Worm (Caenorhabditis elegans): ENCODE data around the gene ostf-4.

ostf-4 gene

DNA sequence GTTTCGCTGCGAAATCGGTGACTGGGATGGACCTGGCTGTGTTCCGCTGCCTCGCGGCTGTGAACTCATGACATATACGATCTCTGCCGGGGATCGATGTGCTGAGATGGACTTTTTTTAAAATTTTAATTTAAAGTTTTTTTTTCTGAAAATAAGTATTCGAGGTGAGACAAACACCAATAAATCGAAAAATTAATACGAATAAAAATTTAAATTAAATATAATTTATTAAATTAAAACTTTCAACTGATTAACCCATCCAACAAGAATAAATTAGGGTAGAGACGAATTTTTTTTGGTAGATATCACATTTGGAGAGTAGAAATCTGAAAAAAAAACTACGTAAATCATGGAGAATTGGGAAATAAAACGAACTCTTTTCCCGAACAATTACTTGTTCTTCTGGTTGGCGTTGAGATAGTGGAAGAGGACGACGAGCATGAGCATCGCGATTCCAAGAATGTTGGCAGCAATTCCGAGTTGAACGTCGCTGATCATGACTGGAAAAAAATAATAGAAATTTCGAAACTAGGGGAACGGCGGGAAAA, at the start of gene ostf-4, which contains the start of gene unc-50:
Gene ostf-4, minus strand, starts transcription at position 498 of the 548 bp plus-strand sequence.
Gene unc-50, minus strand, starts transcription at position 101 of the 548 bp plus-strand sequence.
- no peak for TF ChIP-seq tra-1 (GFP tag; IDR thresholded peaks at IDR 0.05)
- TF ChIP-seq egl-43 (GFP tag; IDR thresholded peaks at IDR 0.05): no peak

ce11 chrIII:10367355-10367909, 49.1 kb upstream of the ostf-4 start:
- TF ChIP-seq hlh-30 (tag; optimal IDR thresholded peaks at IDR 0.05; ENCODE audit: insufficient read depth) (peak; percentile 38), Y105C5A.15 (GFP tag; IDR thresholded peaks at IDR 0.05) (no peak), nhr-42 (GFP tag; IDR thresholded peaks at IDR 0.05) (no peak), nhr-48 (tag; optimal IDR thresholded peaks at IDR 0.05) (no peak), mdl-1 (tag; optimal IDR thresholded peaks at IDR 0.05) (peak in 1 of 2 experiments; percentile 21), jun-1 (tag; optimal IDR thresholded peaks at IDR 0.05) (no peak), zfp-3 (GFP tag; conservative IDR thresholded peaks at IDR 0.05) (no peak), egl-43 (GFP tag; IDR thresholded peaks at IDR 0.05) (no peak), mdt-29 (GFP tag; IDR thresholded peaks at IDR 0.05) (no peak), aly-2 (tag; optimal IDR thresholded peaks at IDR 0.05) (no peak), aha-1 (tag) (peak; percentile 78), F10B5.3 (tag; optimal IDR thresholded peaks at IDR 0.05) (no peak), ztf-7 (tag; optimal IDR thresholded peaks at IDR 0.05) (no peak), lir-3 (tag; optimal IDR thresholded peaks at IDR 0.05) (no peak), set-16 (GFP tag; IDR thresholded peaks at IDR 0.05) (peak; percentile 24; the same call in 1 of the 2 replicates), T20F7.1 (GFP tag; optimal IDR thresholded peaks at IDR 0.05) (no peak), ceh-28 (tag; optimal IDR thresholded peaks at IDR 0.05) (peak; percentile 57), lsy-2 (tag; optimal IDR thresholded peaks at IDR 0.05) (peak in 1 of 2 experiments; percentile 10), lin-13 (GFP tag; optimal IDR thresholded peaks at IDR 0.05) (no peak), unc-130 (GFP tag; optimal IDR thresholded peaks at IDR 0.05) (no peak), fkh-10 (GFP tag; optimal IDR thresholded peaks at IDR 0.05) (peak; percentile 33), gei-8 (GFP tag; optimal IDR thresholded peaks at IDR 0.05) (no peak), lim-7 (GFP tag; IDR thresholded peaks at IDR 0.05) (no peak), lin-38 (GFP tag; IDR thresholded peaks at IDR 0.05) (no peak), hmg-1.1 (GFP tag; IDR thresholded peaks at IDR 0.05) (0 out of 2 replicates have a peak, but pooled peaks have one; percentile 33), nhr-28 (tag; optimal IDR thresholded peaks at IDR 0.05) (no peak), unc-62 (GFP tag; optimal IDR thresholded peaks at IDR 0.05 in 1 of 2) (peak in 1 of 2 experiments; percentile 62), unc-62 (tag; optimal IDR thresholded peaks at IDR 0.05) (no peak), rbr-2 (tag; optimal IDR thresholded peaks at IDR 0.05) (peak; percentile 15), ZK337.2 (GFP tag; IDR thresholded peaks at IDR 0.05) (no peak), ZK546.5 (tag; optimal IDR thresholded peaks at IDR 0.05) (no peak)

DNA sequence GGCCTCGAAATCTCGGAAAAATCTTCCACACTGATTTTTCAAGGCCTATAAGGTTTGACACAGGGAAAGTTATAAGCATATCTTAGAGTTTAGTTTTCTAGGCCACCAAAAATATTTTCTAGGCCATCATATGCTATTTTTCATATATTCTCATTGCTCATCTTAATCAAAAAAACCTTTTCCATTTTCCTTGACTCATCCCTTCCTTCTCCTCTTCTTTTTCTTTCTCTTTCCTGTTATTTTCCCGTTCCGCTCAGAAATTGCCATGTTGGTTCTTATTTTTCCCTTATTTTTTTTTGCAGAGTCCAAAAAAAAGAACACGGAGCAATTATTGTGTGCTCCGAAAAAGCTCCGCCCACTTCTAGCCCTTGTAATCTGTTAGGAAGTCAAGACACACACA, 46.3 kb upstream of the ostf-4 start, which contains the start of gene tbc-8:
Gene tbc-8, plus strand, starts transcription at position 301 of the 400 bp plus-strand sequence.
- TF ChIP-seq fkh-10 (GFP tag; optimal IDR thresholded peaks at IDR 0.05) (no peak), vab-7 (GFP tag; IDR thresholded peaks at IDR 0.05) (no peak), nhr-48 (tag; optimal IDR thresholded peaks at IDR 0.05) (no peak), aha-1 (tag) (peak; percentile 48), T26A8.4 (GFP tag; IDR thresholded peaks at IDR 0.05) (no peak), cey-2 (tag; optimal IDR thresholded peaks at IDR 0.05; ENCODE audit: borderline replicate concordance, insufficient read depth) (no peak)

ce11 chrIII:10362920-10363319, 44.6 kb upstream of the ostf-4 start:
- TF ChIP-seq daf-19 (GFP tag; conservative IDR thresholded peaks at IDR 0.05): no peak
- no peak for TF ChIP-seq unc-130 (GFP tag; optimal IDR thresholded peaks at IDR 0.05)
- no peak for TF ChIP-seq zfp-3 (GFP tag; conservative IDR thresholded peaks at IDR 0.05)
- no peak for TF ChIP-seq tag-97 (GFP tag; IDR thresholded peaks at IDR 0.05)
- TF ChIP-seq gei-8 (GFP tag; optimal IDR thresholded peaks at IDR 0.05): no peak
- TF ChIP-seq zip-2 (tag; optimal IDR thresholded peaks at IDR 0.05): no peak
- no peak for TF ChIP-seq lin-1 (GFP tag; IDR thresholded peaks at IDR 0.05)
- TF ChIP-seq zfp-2 (tag; optimal IDR thresholded peaks at IDR 0.05): no peak
- no peak for TF ChIP-seq madf-5 (GFP tag; IDR thresholded peaks at IDR 0.05)
- TF ChIP-seq jun-1 (tag; optimal IDR thresholded peaks at IDR 0.05): no peak
- TF ChIP-seq ceh-62 (tag; optimal IDR thresholded peaks at IDR 0.05): no peak
- TF ChIP-seq dve-1 (tag; optimal IDR thresholded peaks at IDR 0.05; ENCODE audit: insufficient read depth): no peak
- no peak for TF ChIP-seq mdl-1 (tag; optimal IDR thresholded peaks at IDR 0.05)
- no peak for TF ChIP-seq attf-4 (tag; optimal IDR thresholded peaks at IDR 0.05)
- no peak for TF ChIP-seq ctbp-1 (GFP tag; IDR thresholded peaks at IDR 0.05)
- TF ChIP-seq F26F4.8 (GFP tag; conservative IDR thresholded peaks at IDR 0.05): no peak

Data from whole organism, L4 larva.